Worm (Caenorhabditis elegans): Measurements from ENCODE around the gene T24H7.2.

The T24H7.2 gene

DNA sequence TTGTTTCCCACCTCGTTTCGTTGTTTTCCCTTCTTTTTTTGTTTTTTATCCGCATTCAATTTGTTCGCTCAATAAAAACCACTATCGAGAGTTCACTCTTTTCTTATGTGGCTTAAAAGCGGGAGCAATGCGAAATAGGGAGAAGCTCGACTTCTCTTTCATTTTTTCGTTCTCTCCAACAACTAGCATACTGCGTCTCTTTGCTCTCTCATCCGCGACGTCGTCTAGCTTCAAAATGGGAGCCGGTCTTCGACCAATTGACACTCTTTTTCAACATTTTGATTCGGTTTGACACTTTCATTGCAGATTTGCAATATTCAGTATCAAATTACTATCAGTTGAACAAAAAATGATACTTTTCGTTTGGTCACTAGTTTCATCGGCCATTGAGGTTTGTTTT is 26.8 kb downstream of the T24H7.2 start, which contains the start of gene bpl-1:
TSS of gene bpl-1 (plus strand) at position 301 of the 400 bp plus-strand sequence.
- no peak for TF ChIP-seq sptf-1 (tag; optimal IDR thresholded peaks at IDR 0.05)
- no peak for TF ChIP-seq unc-39 (tag; optimal IDR thresholded peaks at IDR 0.05)
- no peak for TF ChIP-seq drap-1 (GFP tag; optimal IDR thresholded peaks at IDR 0.05)
- TF ChIP-seq ces-1 (GFP tag; optimal IDR thresholded peaks at IDR 0.05), result no peak
- no peak for TF ChIP-seq mls-2 (tag; optimal IDR thresholded peaks at IDR 0.05)
- TF ChIP-seq cnd-1 (tag; optimal IDR thresholded peaks at IDR 0.05), result no peak
- TF ChIP-seq snpc-4 (tag; optimal IDR thresholded peaks at IDR 0.05), result no peak
- TF ChIP-seq elt-3 (tag; optimal IDR thresholded peaks at IDR 0.05), result no peak
- no peak for TF ChIP-seq lin-32 (GFP tag; optimal IDR thresholded peaks at IDR 0.05)
- TF ChIP-seq ceh-43 (GFP tag; optimal IDR thresholded peaks at IDR 0.05), result no peak
- TF ChIP-seq mep-1 (tag; optimal IDR thresholded peaks at IDR 0.05), result no peak
- no peak for TF ChIP-seq unc-120 (tag; optimal IDR thresholded peaks at IDR 0.05; ENCODE audit: poor library complexity, severe bottlenecking)

DNA sequence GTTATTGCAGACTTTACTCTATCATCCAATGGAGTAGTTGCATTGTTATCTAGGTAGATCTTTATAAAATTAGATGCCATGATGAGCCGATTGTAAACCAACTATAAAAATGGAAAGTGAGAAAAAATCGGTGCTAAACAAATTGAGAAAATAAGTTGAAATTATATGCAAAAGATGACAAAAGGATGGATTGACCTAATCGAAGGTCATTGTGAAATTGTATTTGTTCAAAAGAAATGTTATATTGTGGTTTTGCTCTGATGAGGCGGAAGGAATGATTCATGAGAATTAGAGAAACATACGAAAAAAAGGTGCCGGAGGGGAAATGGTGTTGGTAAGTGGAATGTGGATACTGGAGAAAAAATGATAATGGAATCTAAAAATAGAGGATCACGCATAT is 33.9 kb downstream of the T24H7.2 start, which contains the start of gene scly-1:
TSS of gene scly-1 (minus strand) at position 101 of the 400 bp plus-strand sequence.
- TF ChIP-seq ham-2 (GFP tag; optimal IDR thresholded peaks at IDR 0.05), result no peak

DNA sequence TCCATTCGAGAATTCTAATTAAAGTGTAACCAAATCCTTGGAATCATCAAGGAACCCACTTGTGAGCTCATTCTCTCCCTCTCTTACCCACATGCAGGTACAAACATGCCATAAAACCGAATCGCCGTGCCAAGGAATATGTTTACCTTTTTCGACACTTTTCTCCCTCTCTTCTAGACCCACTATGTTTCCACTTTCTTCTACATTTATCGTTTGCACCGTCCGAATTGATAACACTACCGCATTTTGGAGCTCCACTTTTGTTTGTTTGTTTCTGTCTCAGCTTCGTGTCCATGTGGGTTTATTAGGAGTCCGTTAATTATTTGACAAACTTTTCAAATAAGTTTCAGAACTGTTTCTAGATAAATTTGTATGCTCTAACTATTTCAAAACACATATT is 34.8 kb downstream of the T24H7.2 start:
- TF ChIP-seq pha-4 (tag; optimal IDR thresholded peaks at IDR 0.05) (no peak), nhr-2 (tag; optimal IDR thresholded peaks at IDR 0.05) (no peak), ceh-43 (GFP tag; optimal IDR thresholded peaks at IDR 0.05) (no peak), unc-39 (tag; optimal IDR thresholded peaks at IDR 0.05) (no peak), mab-5 (tag; optimal IDR thresholded peaks at IDR 0.05) (no peak), sptf-1 (tag; optimal IDR thresholded peaks at IDR 0.05) (no peak), tbx-8 (GFP tag; optimal IDR thresholded peaks at IDR 0.05) (no peak), cnd-1 (tag; optimal IDR thresholded peaks at IDR 0.05) (no peak), snpc-4 (tag; optimal IDR thresholded peaks at IDR 0.05) (no peak)

DNA sequence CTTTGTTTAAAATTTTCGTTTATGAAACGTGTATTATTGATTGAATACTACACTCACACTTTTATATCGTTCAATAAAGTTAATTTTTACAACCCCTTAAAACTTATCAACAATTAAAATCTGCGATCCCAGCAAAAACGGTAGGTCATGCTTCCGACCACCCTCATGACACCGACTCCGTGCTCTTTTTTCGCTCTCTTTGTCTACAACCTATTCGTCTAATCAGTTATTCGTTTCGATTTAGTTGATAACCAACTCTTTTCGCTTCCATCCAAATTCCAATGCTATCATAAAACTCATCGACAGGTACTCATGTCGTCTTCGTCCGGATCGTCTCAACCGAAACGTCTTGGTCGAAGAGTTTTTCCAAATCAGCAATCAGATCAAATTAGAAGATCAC is 36.0 kb downstream of the T24H7.2 start, which contains the start of gene F13H8.1:
TSS of gene F13H8.1 (plus strand) at position 311 of the 400 bp plus-strand sequence.
- TF ChIP-seq mls-2 (tag; optimal IDR thresholded peaks at IDR 0.05), result no peak
- no peak for TF ChIP-seq sem-2 (GFP tag; optimal IDR thresholded peaks at IDR 0.05)
- TF ChIP-seq M03D4.4 (tag; optimal IDR thresholded peaks at IDR 0.05), result no peak
- TF ChIP-seq ceh-43 (GFP tag; optimal IDR thresholded peaks at IDR 0.05), result no peak
- TF ChIP-seq bed-3 (GFP tag; optimal IDR thresholded peaks at IDR 0.05), result no peak
- no peak for TF ChIP-seq nhr-12 (tag; optimal IDR thresholded peaks at IDR 0.05)
- TF ChIP-seq cnd-1 (tag; optimal IDR thresholded peaks at IDR 0.05), result no peak
- no peak for TF ChIP-seq ham-2 (GFP tag; optimal IDR thresholded peaks at IDR 0.05)
- no peak for TF ChIP-seq tbx-8 (GFP tag; optimal IDR thresholded peaks at IDR 0.05)
- TF ChIP-seq unc-120 (tag; optimal IDR thresholded peaks at IDR 0.05; ENCODE audit: poor library complexity, severe bottlenecking), result no peak
- TF ChIP-seq unc-39 (tag; optimal IDR thresholded peaks at IDR 0.05), result no peak
- TF ChIP-seq zip-8 (tag; optimal IDR thresholded peaks at IDR 0.05), result no peak
- TF ChIP-seq ceh-39 (tag; optimal IDR thresholded peaks at IDR 0.05), result no peak
- no peak for TF ChIP-seq blmp-1 (tag; optimal IDR thresholded peaks at IDR 0.05)
- no peak for TF ChIP-seq sptf-1 (tag; optimal IDR thresholded peaks at IDR 0.05)

DNA sequence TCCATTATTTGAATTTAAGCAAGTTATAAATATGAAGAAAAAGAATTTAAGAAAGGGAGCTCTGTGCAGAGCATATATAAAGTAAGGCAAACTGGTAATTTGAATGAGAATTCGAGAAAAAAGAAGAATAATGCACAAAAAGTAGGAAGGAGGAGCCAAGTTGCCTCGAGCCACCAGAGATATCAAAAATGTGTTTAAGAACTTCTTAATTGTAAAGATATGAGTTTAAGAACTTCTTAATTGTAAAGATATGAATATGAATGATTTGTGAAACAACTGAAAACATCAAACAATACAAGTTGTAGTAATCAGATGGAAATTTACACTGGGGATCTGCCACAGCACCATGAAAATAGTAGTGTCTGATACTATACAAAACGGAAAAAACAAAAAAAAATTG is 39.8 kb downstream of the T24H7.2 start, which contains the start of gene F13H8.6:
TSS of gene F13H8.6 (minus strand) at position 101 of the 400 bp plus-strand sequence.
- TF ChIP-seq lin-32 (GFP tag; optimal IDR thresholded peaks at IDR 0.05), result no peak
- TF ChIP-seq zip-8 (tag; optimal IDR thresholded peaks at IDR 0.05), result no peak
- TF ChIP-seq ceh-39 (tag; optimal IDR thresholded peaks at IDR 0.05), result no peak
- no peak for TF ChIP-seq unc-62 (GFP tag; optimal IDR thresholded peaks at IDR 0.05)
- no peak for TF ChIP-seq cnd-1 (tag; optimal IDR thresholded peaks at IDR 0.05)
- TF ChIP-seq bed-3 (GFP tag; optimal IDR thresholded peaks at IDR 0.05), result no peak
- no peak for TF ChIP-seq drap-1 (GFP tag; optimal IDR thresholded peaks at IDR 0.05)
- no peak for TF ChIP-seq mep-1 (tag; optimal IDR thresholded peaks at IDR 0.05)
- no peak for TF ChIP-seq elt-3 (tag; optimal IDR thresholded peaks at IDR 0.05)
- TF ChIP-seq unc-39 (tag; optimal IDR thresholded peaks at IDR 0.05), result no peak
- TF ChIP-seq ceh-83 (GFP tag; optimal IDR thresholded peaks at IDR 0.05), result no peak
- no peak for TF ChIP-seq sptf-1 (tag; optimal IDR thresholded peaks at IDR 0.05)
- TF ChIP-seq M03D4.4 (tag; optimal IDR thresholded peaks at IDR 0.05), result no peak
- no peak for TF ChIP-seq snpc-4 (tag; optimal IDR thresholded peaks at IDR 0.05)
- no peak for TF ChIP-seq unc-120 (tag; optimal IDR thresholded peaks at IDR 0.05; ENCODE audit: poor library complexity, severe bottlenecking)
- no peak for TF ChIP-seq tbx-8 (GFP tag; optimal IDR thresholded peaks at IDR 0.05)
- TF ChIP-seq elt-1 (tag; optimal IDR thresholded peaks at IDR 0.05; ENCODE audit: borderline replicate concordance, insufficient read depth), result no peak
- no peak for TF ChIP-seq mls-2 (tag; optimal IDR thresholded peaks at IDR 0.05)
- TF ChIP-seq ham-2 (GFP tag; optimal IDR thresholded peaks at IDR 0.05), result no peak

DNA sequence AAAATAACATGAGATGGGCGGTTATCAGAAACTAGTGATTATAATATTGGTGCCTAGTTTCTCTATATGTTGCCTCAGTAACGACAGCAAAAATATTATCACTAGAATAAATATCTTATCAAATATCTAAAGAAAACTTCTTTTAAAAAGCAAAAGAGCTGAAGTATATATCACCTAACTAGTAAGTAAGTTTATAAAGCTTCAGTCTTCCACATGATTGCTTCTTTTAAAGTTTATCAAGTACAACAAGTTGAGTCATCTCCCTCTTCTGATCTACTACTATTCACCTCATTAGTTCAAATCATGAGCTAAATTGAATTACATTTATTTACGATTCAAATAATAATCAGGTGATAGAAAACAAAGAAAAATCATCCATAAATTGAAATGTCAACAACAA is 41.0 kb downstream of the T24H7.2 start:
- TF ChIP-seq sem-2 (GFP tag; optimal IDR thresholded peaks at IDR 0.05) (no peak), snpc-4 (tag; optimal IDR thresholded peaks at IDR 0.05) (no peak), pha-4 (tag; optimal IDR thresholded peaks at IDR 0.05) (no peak), nhr-76 (tag; optimal IDR thresholded peaks at IDR 0.05) (no peak), ceh-83 (GFP tag; optimal IDR thresholded peaks at IDR 0.05) (no peak)
